Worm (Caenorhabditis elegans): ENCODE measurements around the gene ZK970.8.

Gene ZK970.8

ce11 chrII:10309337-10309736, at the start of gene ZK970.8:
Gene ZK970.8, plus strand, starts transcription at chrII:10309637.
- TF ChIP-seq unc-130 (GFP tag; optimal IDR thresholded peaks at IDR 0.05): no peak
- TF ChIP-seq mxl-3 (GFP tag; optimal IDR thresholded peaks at IDR 0.05): no peak
- no peak for TF ChIP-seq zip-11 (GFP tag; IDR thresholded peaks at IDR 0.05)
- TF ChIP-seq zfp-2 (tag; optimal IDR thresholded peaks at IDR 0.05): no peak
- TF ChIP-seq php-3 (GFP tag; IDR thresholded peaks at IDR 0.05): no peak
- TF ChIP-seq Y75B8A.6 (GFP tag; IDR thresholded peaks at IDR 0.05): no peak
- no peak for TF ChIP-seq madf-5 (GFP tag; IDR thresholded peaks at IDR 0.05)
- TF ChIP-seq nhr-48 (tag; optimal IDR thresholded peaks at IDR 0.05): no peak
- no peak for TF ChIP-seq lin-13 (GFP tag; optimal IDR thresholded peaks at IDR 0.05)
- TF ChIP-seq ceh-62 (tag; optimal IDR thresholded peaks at IDR 0.05): no peak
- no peak for TF ChIP-seq gei-8 (GFP tag; optimal IDR thresholded peaks at IDR 0.05)
- TF ChIP-seq snpc-4 (tag; optimal IDR thresholded peaks at IDR 0.05): no peak
- no peak for TF ChIP-seq ces-1 (GFP tag; optimal IDR thresholded peaks at IDR 0.05)
- TF ChIP-seq daf-16 (GFP tag; optimal IDR thresholded peaks at IDR 0.05): no peak
- no peak for TF ChIP-seq daf-16 (tag; optimal IDR thresholded peaks at IDR 0.05)
- TF ChIP-seq T26A8.4 (GFP tag; IDR thresholded peaks at IDR 0.05): no peak

ce11 chrII:10261261-10261660, 48.2 kb upstream of the ZK970.8 start:
- TF ChIP-seq ama-1 (optimal IDR thresholded peaks at IDR 0.05) (no peak), fkh-10 (GFP tag; optimal IDR thresholded peaks at IDR 0.05) (no peak), ceh-62 (tag; optimal IDR thresholded peaks at IDR 0.05) (no peak), unc-62 (GFP tag; optimal IDR thresholded peaks at IDR 0.05 in 1 of 2) (peak in 1 of 2 experiments; percentile 95), unc-62 (tag; optimal IDR thresholded peaks at IDR 0.05) (no peak), ceh-82 (tag; optimal IDR thresholded peaks at IDR 0.05) (no peak)

- TF ChIP-seq ceh-62 (tag; optimal IDR thresholded peaks at IDR 0.05): no peak
Observed at ce11 chrII:10270052-10270451, 39.4 kb upstream of the ZK970.8 start, which contains the start of gene F54B3.2. Gene F54B3.2, minus strand, starts transcription at chrII:10270152.

- TF ChIP-seq nhr-111 (GFP tag; optimal IDR thresholded peaks at IDR 0.05) (no peak), snpc-1.2 (GFP tag; IDR thresholded peaks at IDR 0.05) (no peak), Y75B8A.6 (GFP tag; IDR thresholded peaks at IDR 0.05) (no peak), zip-11 (GFP tag; IDR thresholded peaks at IDR 0.05) (no peak), aha-1 (tag) (no peak), ZK546.5 (tag; optimal IDR thresholded peaks at IDR 0.05) (no peak), nhr-77 (tag; optimal IDR thresholded peaks at IDR 0.05) (no peak), pqm-1 (tag; optimal IDR thresholded peaks at IDR 0.05) (no peak), nhr-102 (tag; optimal IDR thresholded peaks at IDR 0.05) (no peak), Y48G9A.11 (GFP tag; IDR thresholded peaks at IDR 0.05) (no peak), ceh-32 (tag; optimal IDR thresholded peaks at IDR 0.05; ENCODE audit: poor library complexity) (no peak), Y105C5A.15 (GFP tag; IDR thresholded peaks at IDR 0.05) (no peak), nhr-6 (tag; optimal IDR thresholded peaks at IDR 0.05) (no peak), sdz-12 (GFP tag; optimal IDR thresholded peaks at IDR 0.05) (no peak), ceh-62 (tag; optimal IDR thresholded peaks at IDR 0.05) (no peak), zfp-3 (GFP tag; conservative IDR thresholded peaks at IDR 0.05) (no peak), lin-38 (GFP tag; IDR thresholded peaks at IDR 0.05) (no peak)
Observed at ce11 chrII:10271093-10271492, 38.3 kb upstream of the ZK970.8 start, which contains the start of gene F54B3.4. Gene F54B3.4, minus strand, starts transcription at chrII:10271193.

- no peak for TF ChIP-seq lir-3 (tag; optimal IDR thresholded peaks at IDR 0.05)
- TF ChIP-seq nhr-41 (GFP tag; IDR thresholded peaks at IDR 0.05): no peak
- no peak for TF ChIP-seq skn-1 (tag; optimal IDR thresholded peaks at IDR 0.05)
- no peak for TF ChIP-seq daf-16 (GFP tag; optimal IDR thresholded peaks at IDR 0.05)
- no peak for TF ChIP-seq daf-16 (tag; optimal IDR thresholded peaks at IDR 0.05)
- TF ChIP-seq aly-2 (tag; optimal IDR thresholded peaks at IDR 0.05): no peak
- TF ChIP-seq ZK337.2 (GFP tag; IDR thresholded peaks at IDR 0.05): no peak
- TF ChIP-seq nhr-111 (GFP tag; optimal IDR thresholded peaks at IDR 0.05): no peak
- no peak for TF ChIP-seq cey-2 (tag; optimal IDR thresholded peaks at IDR 0.05; ENCODE audit: borderline replicate concordance, insufficient read depth)
- no peak for TF ChIP-seq egl-43 (GFP tag; IDR thresholded peaks at IDR 0.05)
- no peak for TF ChIP-seq sdz-12 (GFP tag; optimal IDR thresholded peaks at IDR 0.05)
- TF ChIP-seq ceh-20 (GFP tag; IDR thresholded peaks at IDR 0.05): no peak
Observed at ce11 chrII:10279561-10279960, 29.9 kb upstream of the ZK970.8 start, which contains the start of gene ZK971.1. Gene ZK971.1, minus strand, starts transcription at chrII:10279661.

Data from whole organism, L4 larva.